Worm (Caenorhabditis elegans): Measurements from ENCODE around the gene C26E1.1.

DNA sequence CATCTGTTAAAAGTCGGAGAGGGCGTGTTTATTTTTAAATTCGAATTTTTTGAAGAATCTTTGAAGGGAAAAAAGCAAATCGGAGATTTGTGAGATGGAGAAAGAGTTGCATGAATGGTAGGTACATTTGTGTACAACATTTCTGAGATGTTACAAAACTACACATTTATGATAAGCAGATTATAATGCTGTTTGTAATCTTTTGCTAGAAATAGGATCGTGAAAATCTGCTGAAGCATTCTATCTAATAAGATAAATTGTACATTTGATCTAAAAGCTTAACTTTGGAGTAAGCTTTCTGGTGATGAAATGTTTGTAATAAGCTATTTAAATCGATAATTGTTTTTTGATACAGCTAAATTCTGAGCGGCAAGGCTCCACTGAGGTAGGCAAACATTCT lies 25.0 kb upstream of the C26E1.1 start:
- TF ChIP-seq dmd-4 (tag; optimal IDR thresholded peaks at IDR 0.05): no peak
- no peak for TF ChIP-seq fos-1 (tag; optimal IDR thresholded peaks at IDR 0.05)
- TF ChIP-seq peb-1 (tag; optimal IDR thresholded peaks at IDR 0.05): no peak

Measured in whole organism, L2 larva.